Fruit fly (Drosophila melanogaster): ENCODE results near the gene CG7366.

- TF ChIP-seq OdsH (GFP tag; optimal IDR thresholded peaks at IDR 0.05) (peak; percentile 61), psq (GFP tag; optimal IDR thresholded peaks at IDR 0.05) (peak; percentile 78)
Observed at dm6 chr3L:8197779-8198279, 4.4 kb downstream of the CG7366 start, which contains the start of the genes UbcE2M and Dhps.

Data from whole organism, wandering third instar larva.